Worm (Caenorhabditis elegans): ENCODE data around the gene K01A2.10.
"Not testable (repeated sequence)": the region's sequence is repeated elsewhere in the genome, so short reads cannot be mapped to it uniquely, and the experiment has no call there.

DNA sequence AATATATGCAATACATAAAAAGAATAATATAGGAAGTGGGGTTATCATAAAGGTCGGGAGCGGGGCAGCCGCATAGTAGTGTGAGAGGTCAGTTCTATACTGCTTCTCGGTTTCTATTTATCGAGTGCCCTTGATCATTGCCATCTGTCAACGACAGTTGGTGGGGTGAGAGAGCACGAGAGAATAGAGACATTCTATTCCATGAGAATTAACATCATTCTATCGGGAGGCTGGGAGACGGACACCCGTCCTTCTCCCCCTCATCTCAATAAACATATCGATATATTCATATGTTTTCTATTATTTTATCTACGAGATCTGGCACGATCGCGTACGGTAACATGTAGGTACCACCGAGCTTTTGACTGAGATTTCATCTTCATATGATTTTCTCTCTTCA is 10.8 kb downstream of the K01A2.10 start, which contains the start of gene mps-2:
- not testable (repeated sequence) for TF ChIP-seq madf-8 (GFP tag; conservative IDR thresholded peaks at IDR 0.05); tbx-9 (tag; optimal IDR thresholded peaks at IDR 0.05; ENCODE audit: borderline replicate concordance); unc-62 (GFP tag; optimal IDR thresholded peaks at IDR 0.05); F49E8.2 (tag; optimal IDR thresholded peaks at IDR 0.05; ENCODE audit: insufficient read depth); Y53F4B.3 (GFP tag; IDR thresholded peaks at IDR 0.05); nhr-120 (GFP tag; IDR thresholded peaks at IDR 0.05); ztf-25 (GFP tag; IDR thresholded peaks at IDR 0.05); nfya-1 (tag; optimal IDR thresholded peaks at IDR 0.05; ENCODE audit: borderline replicate concordance, insufficient read depth); him-1 (tag; optimal IDR thresholded peaks at IDR 0.05); madf-6 (GFP tag; IDR thresholded peaks at IDR 0.05); lag-1 (GFP tag; IDR thresholded peaks at IDR 0.05); Y53G8AR.9 (GFP tag; conservative IDR thresholded peaks at IDR 0.05); sdz-38 (tag; optimal IDR thresholded peaks at IDR 0.05); nhr-90 (tag; optimal IDR thresholded peaks at IDR 0.05)
